Fruit fly (Drosophila melanogaster): ENCODE measurements around the gene alpha-Man-IIa.

DNA sequence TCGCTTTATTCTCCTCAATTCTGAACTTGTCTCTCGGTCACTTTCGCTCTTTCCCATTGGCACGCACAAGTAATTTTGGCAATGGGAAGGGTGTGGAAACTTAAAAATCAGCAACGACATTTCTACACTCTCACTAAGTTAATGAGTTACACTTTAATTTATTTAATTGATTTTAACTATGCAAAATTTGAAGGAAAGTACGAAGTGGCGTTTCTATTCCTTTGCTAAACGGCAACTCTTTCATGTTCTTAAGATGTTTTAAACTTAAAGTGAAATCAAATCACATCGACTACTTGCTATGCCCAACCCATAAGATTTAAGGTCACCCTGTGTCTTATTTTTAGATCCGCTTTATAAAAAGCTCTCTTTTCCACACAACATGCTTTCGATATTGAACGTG is 41.9 kb upstream of the alpha-Man-IIa start:
- no peak for TF ChIP-seq psq (optimal IDR thresholded peaks at IDR 0.05)
- no peak for TF ChIP-seq CG8478 (optimal IDR thresholded peaks at IDR 0.05)
- TF ChIP-seq usp (GFP tag; optimal IDR thresholded peaks at IDR 0.05): no peak
- TF ChIP-seq Dll (optimal IDR thresholded peaks at IDR 0.05): no peak
- no peak for TF ChIP-seq pan (optimal IDR thresholded peaks at IDR 0.05)

Measured in whole organism.